Worm (Caenorhabditis elegans): ENCODE measurements around the gene F10G2.7.

DNA sequence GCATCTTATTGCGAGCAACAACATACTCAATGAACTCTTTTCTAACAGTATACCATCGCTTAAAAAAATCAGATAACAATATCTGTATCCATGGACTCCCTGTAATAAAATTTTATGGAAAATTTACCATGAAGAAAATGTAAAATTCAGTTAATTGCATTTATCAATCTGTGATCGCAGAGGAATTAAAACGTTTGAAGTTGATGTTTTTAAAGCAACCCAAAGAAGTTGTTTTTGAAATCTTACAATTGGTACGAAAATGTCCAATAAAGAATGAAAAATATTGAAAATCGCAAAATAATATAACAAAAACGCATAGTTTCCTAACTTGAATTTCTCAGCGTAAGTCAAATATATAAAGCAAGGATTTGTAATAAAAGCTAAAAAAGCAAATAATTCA lies 39.9 kb downstream of the F10G2.7 start, which contains the start of gene srj-32:
- TF ChIP-seq pha-4 (tag; optimal IDR thresholded peaks at IDR 0.05) (no peak), atf-7 (tag; optimal IDR thresholded peaks at IDR 0.05) (no peak), unc-62 (GFP tag; optimal IDR thresholded peaks at IDR 0.05) (no peak), F39B2.1 (GFP tag; IDR thresholded peaks at IDR 0.05) (no peak), rec-8 (tag; optimal IDR thresholded peaks at IDR 0.05) (no peak), tlf-1 (GFP tag; optimal IDR thresholded peaks at IDR 0.05) (no peak), ceh-100 (GFP tag; IDR thresholded peaks at IDR 0.05) (no peak), hlh-12 (tag; optimal IDR thresholded peaks at IDR 0.05) (no peak), repo-1 (tag; optimal IDR thresholded peaks at IDR 0.05) (no peak), snpc-4 (GFP tag; optimal IDR thresholded peaks at IDR 0.05) (no peak), snpc-4 (tag; optimal IDR thresholded peaks at IDR 0.05) (no peak), nhr-90 (tag; optimal IDR thresholded peaks at IDR 0.05) (no peak)

Measured in whole organism, young adult.